Fruit fly (Drosophila melanogaster) whole organism, adult: ENCODE data around the gene CG13784.

Source experiments
- CG1620 ChIP-seq: fragments of 200-800 bp; sonication (Bioruptor generic); optimal IDR thresholded peaks from 2 replicates; lab custom pipeline; 2016; ENCODE audit warnings: missing biosample characterization, missing genetic modification characterization
- CG7045 ChIP-seq: fragments of 200-800 bp; sonication (Bioruptor generic); optimal IDR thresholded peaks from 2 replicates; lab custom pipeline; 2017; ENCODE audit warnings: missing biosample characterization, mild to moderate bottlenecking, missing genetic modification characterization
- Hr96 ChIP-seq: fragments of 200-800 bp; sonication (Bioruptor generic); optimal IDR thresholded peaks from 2 replicates; lab custom pipeline; 2016; ENCODE audit warnings: missing biosample characterization, missing genetic modification characterization
- cic ChIP-seq: fragments of 200-800 bp; sonication (Bioruptor generic); optimal IDR thresholded peaks from 2 replicates; lab custom pipeline; 2017; ENCODE audit warnings: missing biosample characterization, mild to moderate bottlenecking, missing genetic modification characterization, moderate library complexity
- kay ChIP-seq: fragments of 200-800 bp; sonication (Bioruptor generic); peaks from one replicate; lab custom pipeline; 2016; ENCODE audit warnings: missing biosample characterization, missing genetic modification characterization, borderline replicate concordance
- tj ChIP-seq: fragments of 200-800 bp; sonication (Bioruptor generic); optimal IDR thresholded peaks from 3 replicates; lab custom pipeline; 2017; ENCODE audit warnings: missing biosample characterization, mild to moderate bottlenecking, missing genetic modification characterization, moderate library complexity

dm6 chr2L:7189674-7190073 is 30.2 kb downstream of the CG13784 start, which contains the start of gene CG4496:
- no peak for TF ChIP-seq cic (GFP tag; lab: Kevin White, UChicago)
- TF ChIP-seq CG7045 (GFP tag; lab: Kevin White, UChicago): no peak
- no peak for TF ChIP-seq tj (GFP tag; lab: Kevin White, UChicago)
- TF ChIP-seq kay: peak; percentile 16
- TF ChIP-seq CG1620 (GFP tag; lab: Kevin White, UChicago): no peak
- TF ChIP-seq Hr96 (GFP tag; lab: Kevin White, UChicago): no peak
